Worm (Caenorhabditis elegans): ENCODE results near the gene Y2H9A.6.

- TF ChIP-seq flt-1 (GFP tag; IDR thresholded peaks at IDR 0.05) (no peak), F13C5.2 (tag; optimal IDR thresholded peaks at IDR 0.05) (no peak), aly-1 (tag; optimal IDR thresholded peaks at IDR 0.05) (no peak), tra-4 (tag; optimal IDR thresholded peaks at IDR 0.05) (no peak), ama-1 (optimal IDR thresholded peaks at IDR 0.05) (no peak), tbx-37 (GFP tag; conservative IDR thresholded peaks at IDR 0.05) (no peak), B0310.2 (tag; optimal IDR thresholded peaks at IDR 0.05) (no peak), ceh-36 (tag; optimal IDR thresholded peaks at IDR 0.05) (no peak), pes-1 (GFP tag; IDR thresholded peaks at IDR 0.05) (no peak), tbx-11 (GFP tag; IDR thresholded peaks at IDR 0.05) (no peak), scrt-1 (GFP tag; IDR thresholded peaks at IDR 0.05) (no peak)
These were observed 27.6 kb upstream of the Y2H9A.6 start for ce11 chrV:13416076-13416475.

Data from whole organism, early embryonic.